Fruit fly (Drosophila melanogaster): ENCODE data around the gene mRpS31.

mRpS31 gene

DNA sequence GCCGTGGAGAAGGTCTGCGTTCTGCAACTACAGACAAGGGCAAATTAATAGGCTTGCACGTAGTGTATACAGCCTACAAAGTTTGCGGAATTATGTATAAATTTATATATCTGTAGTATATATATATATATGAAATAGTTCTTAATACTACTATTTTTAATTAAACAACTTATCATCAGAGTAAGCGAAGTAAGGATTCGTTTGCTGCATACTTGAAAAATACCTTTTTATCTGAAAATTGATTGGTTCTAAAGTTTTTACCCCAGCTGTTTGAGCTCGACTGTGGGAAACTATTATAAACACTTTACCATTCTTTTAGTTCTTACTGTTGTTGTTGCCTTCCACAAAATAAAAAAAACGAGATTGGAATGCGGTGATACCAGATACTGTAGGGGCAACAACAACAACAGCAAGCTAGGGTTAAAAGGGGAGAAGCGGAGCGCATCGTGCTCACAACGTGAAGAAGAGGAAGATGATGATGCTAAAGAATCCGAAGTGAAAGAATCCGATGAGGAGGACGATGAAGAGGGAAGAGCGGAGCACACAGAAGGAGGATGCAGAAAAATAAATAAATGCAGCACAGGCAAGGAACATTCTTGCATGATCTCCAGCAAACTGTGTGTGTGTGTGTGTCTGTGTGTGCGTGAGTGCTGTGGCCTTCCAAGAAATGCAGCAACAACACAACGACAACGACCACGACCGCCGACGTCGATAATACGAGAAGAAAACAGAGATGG, 38.2 kb downstream of the mRpS31 start (continued):
- TF ChIP-seq dac (GFP tag; optimal IDR thresholded peaks at IDR 0.05) (peak; percentile 8), CG8319 (GFP tag; optimal IDR thresholded peaks at IDR 0.05) (peak; percentile 41), CG8632 (GFP tag; optimal IDR thresholded peaks at IDR 0.05) (peak; percentile 84), Hr38 (GFP tag; optimal IDR thresholded peaks at IDR 0.05) (no peak), CG4318 (GFP tag; optimal IDR thresholded peaks at IDR 0.05) (peak; percentile 67), CG10669 (GFP tag; optimal IDR thresholded peaks at IDR 0.05) (peak; percentile 86), ss (GFP tag; optimal IDR thresholded peaks at IDR 0.05) (peak; percentile 80 to 81), fkh (GFP tag; optimal IDR thresholded peaks at IDR 0.05) (no peak), eg (GFP tag; IDR thresholded peaks at IDR 0.05) (peak; percentile 64), Sox15 (GFP tag; optimal IDR thresholded peaks at IDR 0.05) (peak; percentile 50), CG10631 (GFP tag; optimal IDR thresholded peaks at IDR 0.05) (peak; percentile 80), acj6 (GFP tag; optimal IDR thresholded peaks at IDR 0.05) (peak; percentile 82), salr (GFP tag; optimal IDR thresholded peaks at IDR 0.05) (peak; percentile 50 to 64), spab (GFP tag; optimal IDR thresholded peaks at IDR 0.05) (peak; percentile 77), lz (GFP tag; optimal IDR thresholded peaks at IDR 0.05) (peak; percentile 46), CG6163 (GFP tag; IDR thresholded peaks at IDR 0.05) (peak; percentile 65), CG9139 (GFP tag; optimal IDR thresholded peaks at IDR 0.05) (peak; percentile 73), OdsH (GFP tag; optimal IDR thresholded peaks at IDR 0.05) (peak; percentile 81), CG6792 (GFP tag; optimal IDR thresholded peaks at IDR 0.05) (peak; percentile 59), pdm3 (GFP tag; optimal IDR thresholded peaks at IDR 0.05) (peak; percentile 58), Gug (GFP tag; IDR thresholded peaks at IDR 0.05) (peak; percentile 67), esn (GFP tag; optimal IDR thresholded peaks at IDR 0.05) (peak; percentile 76), dsx (GFP tag; optimal IDR thresholded peaks at IDR 0.05; ENCODE audit: poor library complexity, severe bottlenecking) (peak; percentile 89), CG6276 (GFP tag; optimal IDR thresholded peaks at IDR 0.05) (peak; percentile 72), cyc (GFP tag; optimal IDR thresholded peaks at IDR 0.05) (peak; percentile 17), CG11902 (GFP tag; optimal IDR thresholded peaks at IDR 0.05) (peak; percentile 36), CG11762 (GFP tag; optimal IDR thresholded peaks at IDR 0.05; ENCODE audit: insufficient read depth) (peak; percentile 60), fd85E (GFP tag; optimal IDR thresholded peaks at IDR 0.05) (no peak), achi (GFP tag; optimal IDR thresholded peaks at IDR 0.05) (peak; percentile 84), CG32006 (GFP tag; optimal IDR thresholded peaks at IDR 0.05) (peak; percentile 84), Ets96B (tag; optimal IDR thresholded peaks at IDR 0.05) (peak; percentile 92), svp (GFP tag) (peak; percentile 82)

DNA sequence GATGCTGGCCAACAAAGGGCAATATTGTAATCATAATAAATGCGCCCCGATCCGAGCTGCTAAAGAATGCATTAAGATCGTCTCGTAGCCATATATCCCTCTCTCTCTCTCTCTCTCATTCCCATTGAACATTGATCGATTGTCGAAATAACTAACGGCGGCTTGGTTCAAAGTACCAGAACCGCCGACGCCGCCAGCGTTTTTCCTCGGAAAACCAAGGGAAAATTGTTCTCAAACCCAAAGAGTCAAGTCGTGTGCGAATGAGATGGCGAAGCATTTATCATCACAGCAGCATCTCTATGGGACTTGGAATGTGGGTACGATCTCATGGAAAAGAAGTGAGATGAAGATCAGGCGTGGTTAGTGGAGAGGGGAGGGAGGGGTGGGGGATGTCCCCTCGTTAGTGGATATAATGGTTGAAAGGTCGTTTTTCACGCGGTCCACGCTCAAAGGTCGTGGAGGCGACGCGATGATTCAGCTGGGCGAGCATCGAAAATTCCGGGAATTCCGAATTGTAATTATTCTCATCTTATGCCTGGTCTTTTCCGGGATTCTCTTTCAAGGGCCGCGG, 38.9 kb downstream of the mRpS31 start:
- peak; percentile 24 for TF ChIP-seq Eip78C (GFP tag)
- no peak for TF ChIP-seq CG3032 (tag; optimal IDR thresholded peaks at IDR 0.05)
- TF ChIP-seq achi (GFP tag; optimal IDR thresholded peaks at IDR 0.05) = no peak
- peak; percentile 30 for TF ChIP-seq Sox14 (GFP tag; optimal IDR thresholded peaks at IDR 0.05)
- no peak for TF ChIP-seq CG6792 (GFP tag; optimal IDR thresholded peaks at IDR 0.05)
- TF ChIP-seq fd85E (GFP tag; optimal IDR thresholded peaks at IDR 0.05) = no peak
- no peak for TF ChIP-seq Hr39 (GFP tag; optimal IDR thresholded peaks at IDR 0.05)
- TF ChIP-seq svp (GFP tag) = peak; percentile 22
- TF ChIP-seq dac (GFP tag; optimal IDR thresholded peaks at IDR 0.05) = no peak
- 0 out of 3 replicates have a peak, but pooled peaks have one; percentile 18 for TF ChIP-seq eg (GFP tag; IDR thresholded peaks at IDR 0.05)
- TF ChIP-seq acj6 (GFP tag; optimal IDR thresholded peaks at IDR 0.05) = no peak
- TF ChIP-seq Ets21C (GFP tag; optimal IDR thresholded peaks at IDR 0.05) = no peak
- no peak for TF ChIP-seq CG4318 (GFP tag; optimal IDR thresholded peaks at IDR 0.05)

Measured in whole organism, prepupa.